Worm (Caenorhabditis elegans): ENCODE results near the gene pbs-3.

Gene pbs-3

DNA sequence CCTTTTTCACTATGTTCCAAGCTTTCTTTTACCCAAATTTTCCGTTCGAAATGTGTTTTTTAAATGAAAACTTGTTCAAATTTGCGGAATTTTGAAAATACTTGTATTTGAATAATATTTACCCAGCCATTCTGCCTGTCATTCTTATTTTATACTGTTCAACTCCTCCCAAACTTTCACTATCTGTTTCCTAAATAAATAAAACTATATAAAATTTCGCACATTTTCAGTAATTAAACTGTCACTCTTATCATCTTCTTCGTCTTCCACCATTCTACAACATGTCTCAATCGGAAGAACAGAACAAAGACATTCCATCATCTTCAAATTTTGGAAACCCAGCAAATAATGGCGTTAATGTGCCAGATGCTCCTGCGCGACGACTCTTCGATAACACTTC lies 50.4 kb downstream of the pbs-3 start, which contains the start of gene btbd-10:
Gene btbd-10 (plus strand): TSS at position 231 of the 400 bp plus-strand sequence.
- TF ChIP-seq med-1 (GFP tag; optimal IDR thresholded peaks at IDR 0.05; ENCODE audit: insufficient read depth) (no peak), T22C8.4 (GFP tag; IDR thresholded peaks at IDR 0.05) (no peak), tab-1 (GFP tag; IDR thresholded peaks at IDR 0.05) (no peak), cog-1 (tag; optimal IDR thresholded peaks at IDR 0.05) (no peak), ztf-29 (GFP tag; IDR thresholded peaks at IDR 0.05) (no peak), flt-1 (GFP tag; IDR thresholded peaks at IDR 0.05) (no peak), klf-2 (GFP tag; conservative IDR thresholded peaks at IDR 0.05) (no peak), ztf-23 (GFP tag; IDR thresholded peaks at IDR 0.05) (no peak), ref-1 (GFP tag; conservative IDR thresholded peaks at IDR 0.05) (no peak)

Measured in whole organism, midembryonic.